Worm (Caenorhabditis elegans) whole organism, young adult: Measurements from ENCODE around the gene mtp-18.

Experiments
- B0336.3 ChIP-seq: fragments of 200-800 bp; sonication (Bioruptor generic); IDR thresholded peaks from 2 replicates; pipeline ENCODE4 v1.3.6; 2022; ENCODE audit warnings: missing genetic modification characterization, missing compliant biosample characterization
- C06A6.2 ChIP-seq: fragments of 200-800 bp; sonication (Bioruptor generic); conservative IDR thresholded peaks from 2 replicates; pipeline ENCODE4 v1.3.6; 2022; ENCODE audit warnings: missing genetic modification characterization, missing compliant biosample characterization
- F37B4.10 ChIP-seq: fragments of 200-800 bp; sonication (Bioruptor generic); IDR thresholded peaks from 2 replicates; pipeline ENCODE4 v1.3.6; 2022; ENCODE audit warnings: missing genetic modification characterization, missing compliant biosample characterization
- F49E8.2 ChIP-seq: sonication (generic microtip); optimal IDR thresholded peaks from 3 replicates; lab custom pipeline; 2017; ENCODE audit warnings: missing genetic modification characterization, mild to moderate bottlenecking, missing compliant biosample characterization, antibody characterized with exemption, moderate library complexity; ENCODE audit not compliant: insufficient read depth
- F52B5.7 ChIP-seq: sonication (generic microtip); optimal IDR thresholded peaks from 2 replicates; lab custom pipeline; 2016; ENCODE audit warnings: mild to moderate bottlenecking, missing genetic modification characterization, missing compliant biosample characterization
- F57C9.4 ChIP-seq: sonication (generic microtip); optimal IDR thresholded peaks from 2 replicates; lab custom pipeline; 2017; ENCODE audit warnings: mild to moderate bottlenecking, missing genetic modification characterization, missing compliant biosample characterization
- Y53G8AR.9 ChIP-seq: fragments of 200-800 bp; sonication (Bioruptor generic); conservative IDR thresholded peaks from 2 replicates; pipeline ENCODE4 v1.3.6; 2022; ENCODE audit warnings: missing genetic modification reagents, missing genetic modification characterization, missing compliant biosample characterization
- Y56A3A.18 ChIP-seq: fragments of 200-800 bp; sonication (Bioruptor generic); IDR thresholded peaks from 2 replicates; pipeline ENCODE4 v1.3.6; 2022; ENCODE audit warnings: missing genetic modification reagents, missing genetic modification characterization, missing compliant biosample characterization
- Y79H2A.3 ChIP-seq: fragments of 200-800 bp; sonication (Bioruptor generic); conservative IDR thresholded peaks from 2 replicates; pipeline ENCODE4 v1.3.6; 2022; ENCODE audit warnings: missing genetic modification reagents, missing genetic modification characterization, missing compliant biosample characterization
- Y95B8A.8 ChIP-seq: fragments of 200-800 bp; sonication (Bioruptor generic); IDR thresholded peaks from 2 replicates; pipeline ENCODE4 v1.3.6; 2022; ENCODE audit warnings: missing genetic modification reagents, missing genetic modification characterization, missing compliant biosample characterization
- akir-1 ChIP-seq: fragments of 200-800 bp; sonication (Bioruptor generic); optimal IDR thresholded peaks from 2 replicates; lab custom pipeline; 2018; ENCODE audit warnings: mild to moderate bottlenecking, missing genetic modification characterization, moderate library complexity, missing compliant biosample characterization
- ama-1 ChIP-seq, 3 experiments: fragments of 150-350 bp in 1 of 3; sonication (generic microtip) in 2 of 3; optimal IDR thresholded peaks; 2 replicates each; lab custom pipeline; 2014 to 2018; ENCODE audit warnings: missing biosample characterization in 2 of 3, missing genetic modification characterization in 2 of 3, missing genetic modification reagents in 2 of 3
- aptf-2 ChIP-seq: fragments of 200-800 bp; sonication (Bioruptor generic); conservative IDR thresholded peaks from 2 replicates; pipeline ENCODE4 v1.3.6; 2022; ENCODE audit warnings: missing genetic modification reagents, missing genetic modification characterization, missing compliant biosample characterization
- bed-2 ChIP-seq: fragments of 200-800 bp; sonication (Bioruptor generic); IDR thresholded peaks from 2 replicates; pipeline ENCODE4 v1.3.6; 2022; ENCODE audit warnings: missing genetic modification reagents, missing genetic modification characterization, missing compliant biosample characterization
- cebp-2 ChIP-seq: fragments of 200-800 bp; sonication (Bioruptor generic); IDR thresholded peaks from 2 replicates; pipeline ENCODE4 v1.3.6; 2022; ENCODE audit warnings: missing genetic modification characterization, missing compliant biosample characterization
- ceh-100 ChIP-seq: fragments of 200-800 bp; sonication (Bioruptor generic); IDR thresholded peaks from 2 replicates; pipeline ENCODE4 v1.3.6; 2022; ENCODE audit warnings: missing genetic modification reagents, missing genetic modification characterization, missing compliant biosample characterization
- ceh-91 ChIP-seq: fragments of 200-800 bp; sonication (Bioruptor generic); IDR thresholded peaks from 2 replicates; pipeline ENCODE4 v1.3.6; 2022; ENCODE audit warnings: missing genetic modification reagents, missing genetic modification characterization, missing compliant biosample characterization
- chd-7 ChIP-seq: sonication (generic microtip); optimal IDR thresholded peaks from 2 replicates; lab custom pipeline; 2016; ENCODE audit warnings: mild to moderate bottlenecking, missing genetic modification characterization, moderate library complexity, missing compliant biosample characterization
- dpff-1 ChIP-seq: sonication (generic microtip); optimal IDR thresholded peaks from 2 replicates; lab custom pipeline; 2017; ENCODE audit warnings: mild to moderate bottlenecking, missing genetic modification characterization, missing compliant biosample characterization
- egl-18 ChIP-seq: fragments of 200-800 bp; sonication (Bioruptor generic); IDR thresholded peaks from 2 replicates; pipeline ENCODE4 v1.3.6; 2022; ENCODE audit warnings: missing genetic modification reagents, missing genetic modification characterization, missing compliant biosample characterization
- fkh-3 ChIP-seq: sonication (generic microtip); optimal IDR thresholded peaks from 2 replicates; lab custom pipeline; 2016; ENCODE audit warnings: mild to moderate bottlenecking, missing genetic modification characterization, missing compliant biosample characterization
- gei-17 ChIP-seq: fragments of 200-800 bp; sonication (Bioruptor generic); optimal IDR thresholded peaks from 2 replicates; lab custom pipeline; 2018; ENCODE audit warnings: mild to moderate bottlenecking, missing genetic modification characterization, missing compliant biosample characterization
- hlh-26 ChIP-seq: fragments of 200-800 bp; sonication (Bioruptor generic); conservative IDR thresholded peaks from 2 replicates; pipeline ENCODE4 v1.3.6; 2022; ENCODE audit warnings: missing genetic modification reagents, missing genetic modification characterization, missing compliant biosample characterization
- hrde-1 ChIP-seq: sonication (generic microtip); optimal IDR thresholded peaks from 2 replicates; lab custom pipeline; 2016; ENCODE audit warnings: missing genetic modification characterization, mild to moderate bottlenecking, missing compliant biosample characterization, moderate library complexity, missing genotype, missing genetic modification reagents, borderline replicate concordance
- hsf-1 ChIP-seq: fragments of 200-800 bp; sonication (Bioruptor generic); IDR thresholded peaks from 2 replicates; pipeline ENCODE4 v1.3.6; 2022; ENCODE audit warnings: missing genetic modification reagents, missing genetic modification characterization, missing compliant biosample characterization
- lsl-1 ChIP-seq: fragments of 200-800 bp; sonication (Bioruptor generic); optimal IDR thresholded peaks from 2 replicates; lab custom pipeline; 2018; ENCODE audit warnings: mild to moderate bottlenecking, missing genetic modification characterization, moderate library complexity, missing compliant biosample characterization
- lsy-27 ChIP-seq: sonication (generic microtip); optimal IDR thresholded peaks from 2 replicates; lab custom pipeline; 2017; ENCODE audit warnings: missing genetic modification characterization, mild to moderate bottlenecking, missing compliant biosample characterization, antibody characterized with exemption, missing genotype, borderline replicate concordance; ENCODE audit not compliant: insufficient read depth
- madf-6 ChIP-seq: fragments of 200-800 bp; sonication (Bioruptor generic); IDR thresholded peaks from 2 replicates; pipeline ENCODE4 v1.3.6; 2022; ENCODE audit warnings: missing genetic modification reagents, missing genetic modification characterization, missing compliant biosample characterization
- madf-8 ChIP-seq: fragments of 200-800 bp; sonication (Bioruptor generic); conservative IDR thresholded peaks from 2 replicates; pipeline ENCODE4 v1.3.6; 2022; ENCODE audit warnings: missing genetic modification reagents, missing genetic modification characterization, missing compliant biosample characterization
- mcd-1 ChIP-seq: fragments of 200-800 bp; sonication (Bioruptor generic); IDR thresholded peaks from 2 replicates; pipeline ENCODE4 v1.3.6; 2022; ENCODE audit warnings: missing genetic modification reagents, missing genetic modification characterization, missing compliant biosample characterization
- nfya-2 ChIP-seq: fragments of 200-800 bp; sonication (Bioruptor generic); IDR thresholded peaks from 2 replicates; pipeline ENCODE4 v1.3.6; 2022; ENCODE audit warnings: missing genetic modification reagents, missing genetic modification characterization, missing compliant biosample characterization
- nfyb-1 ChIP-seq: fragments of 200-800 bp; sonication (Bioruptor generic); IDR thresholded peaks from 2 replicates; pipeline ENCODE4 v1.3.6; 2022; ENCODE audit warnings: missing genetic modification reagents, missing genetic modification characterization, missing compliant biosample characterization
- nhr-27 ChIP-seq: fragments of 200-800 bp; sonication (Bioruptor generic); optimal IDR thresholded peaks from 2 replicates; lab custom pipeline; 2018; ENCODE audit warnings: mild to moderate bottlenecking, missing genetic modification characterization, moderate library complexity, missing compliant biosample characterization
- nhr-80 ChIP-seq: sonication (generic microtip); optimal IDR thresholded peaks from 2 replicates; lab custom pipeline; 2016; ENCODE audit warnings: missing genetic modification characterization, missing compliant biosample characterization
- nhr-90 ChIP-seq: sonication (generic microtip); optimal IDR thresholded peaks from 2 replicates; lab custom pipeline; 2016; ENCODE audit warnings: missing genotype, mild to moderate bottlenecking, missing genetic modification characterization, missing compliant biosample characterization
- repo-1 ChIP-seq: sonication (generic microtip); optimal IDR thresholded peaks from 2 replicates; lab custom pipeline; 2017; ENCODE audit warnings: mild to moderate bottlenecking, missing genetic modification characterization, missing compliant biosample characterization
- sea-2 ChIP-seq: fragments of 200-800 bp; sonication (Bioruptor generic); IDR thresholded peaks from 2 replicates; pipeline ENCODE4 v1.3.6; 2022; ENCODE audit warnings: missing genetic modification characterization, missing compliant biosample characterization
- snpc-1.1 ChIP-seq: sonication (generic microtip); optimal IDR thresholded peaks from 2 replicates; lab custom pipeline; 2017; ENCODE audit warnings: missing genetic modification characterization, mild to moderate bottlenecking, missing compliant biosample characterization, antibody characterized with exemption, moderate library complexity, missing genotype, missing genetic modification reagents; ENCODE audit not compliant: insufficient read depth
- tbp1 ChIP-seq: fragments of 200-800 bp; sonication (Bioruptor generic); optimal IDR thresholded peaks from 2 replicates; lab custom pipeline; 2018; ENCODE audit warnings: mild to moderate bottlenecking, missing genetic modification characterization, missing compliant biosample characterization
- ztf-22 ChIP-seq: fragments of 200-800 bp; sonication (Bioruptor generic); optimal IDR thresholded peaks from 2 replicates; lab custom pipeline; 2018; ENCODE audit warnings: mild to moderate bottlenecking, missing genetic modification characterization, moderate library complexity, missing compliant biosample characterization
- ztf-26 ChIP-seq: sonication (generic microtip); optimal IDR thresholded peaks from 2 replicates; lab custom pipeline; 2017; ENCODE audit warnings: missing genetic modification characterization, missing compliant biosample characterization
- ztf-3 ChIP-seq: fragments of 200-800 bp; sonication (Bioruptor generic); optimal IDR thresholded peaks from 2 replicates; lab custom pipeline; 2018; ENCODE audit warnings: mild to moderate bottlenecking, missing genetic modification characterization, missing compliant biosample characterization

mtp-18 gene

ce11 chrX:6251947-6252617, 45.9 kb upstream of the mtp-18 start (continued):
- TF ChIP-seq snpc-1.1 (tag; lab: Kevin White, UChicago) (no peak), F52B5.7 (peak; percentile 34), bed-2 (GFP tag; lab: Robert Waterston, UW) (no peak), F57C9.4 (peak; percentile 26), nfya-2 (GFP tag; lab: Robert Waterston, UW) (no peak), fkh-3 (tag; lab: Kevin White, UChicago) (no peak), ztf-3 (peak; percentile 9), Y95B8A.8 (GFP tag; lab: Robert Waterston, UW) (0 out of 2 replicates have a peak, but pooled peaks have one; percentile 47), mcd-1 (peak; percentile 33), nfyb-1 (GFP tag; lab: Robert Waterston, UW) (0 out of 2 replicates have a peak, but pooled peaks have one; percentile 61), tbp1 (peak; percentile 53), hlh-26 (no peak), nhr-27 (tag; lab: Kevin White, UChicago) (no peak), hrde-1 (no peak), egl-18 (GFP tag; lab: Robert Waterston, UW) (no peak), Y53G8AR.9 (0 out of 2 replicates have a peak, but pooled peaks have one; percentile 52), nhr-80 (tag; lab: Kevin White, UChicago) (peak; percentile 3), repo-1 (peak; percentile 27), ztf-26 (tag; lab: Kevin White, UChicago) (peak; percentile 54), C06A6.2 (GFP tag; lab: Robert Waterston, UW) (0 out of 2 replicates have a peak, but pooled peaks have one; percentile 11), Y56A3A.18 (GFP tag; lab: Robert Waterston, UW) (0 out of 2 replicates have a peak, but pooled peaks have one; percentile 41), madf-6 (GFP tag; lab: Robert Waterston, UW) (no peak), cebp-2 (GFP tag; lab: Robert Waterston, UW) (0 out of 2 replicates have a peak, but pooled peaks have one; percentile 13), gei-17 (GFP tag; lab: Kevin White, UChicago) (peak; percentile 66), ztf-22 (GFP tag; lab: Kevin White, UChicago) (peak; percentile 26), ama-1 (optimal IDR thresholded peaks at IDR 0.05; lab: Kevin White, UChicago) (peak; percentile 98), ama-1 (GFP tag; optimal IDR thresholded peaks at IDR 0.05; lab: Kevin White, UChicago) (peak in 1 of 2 experiments; percentile 34)
- TF ChIP-seq, all 124 proteins: peak for 33

ce11 chrX:6251321-6251720, 45.1 kb upstream of the mtp-18 start:
- TF ChIP-seq nfyb-1 (GFP tag; lab: Robert Waterston, UW) (no peak), F49E8.2 (no peak), Y53G8AR.9 (no peak), aptf-2 (GFP tag; lab: Robert Waterston, UW) (no peak), akir-1 (GFP tag; lab: Kevin White, UChicago) (no peak), lsy-27 (tag; lab: Kevin White, UChicago) (no peak), ceh-100 (GFP tag; lab: Robert Waterston, UW) (no peak), F37B4.10 (GFP tag; lab: Robert Waterston, UW) (no peak), mcd-1 (no peak), lsl-1 (GFP tag; lab: Kevin White, UChicago) (no peak), chd-7 (tag; lab: Kevin White, UChicago) (no peak), nhr-90 (tag; lab: Kevin White, UChicago) (no peak), ceh-91 (GFP tag; lab: Robert Waterston, UW) (no peak), madf-8 (GFP tag; lab: Robert Waterston, UW) (no peak), B0336.3 (GFP tag; lab: Robert Waterston, UW) (no peak), sea-2 (GFP tag; lab: Robert Waterston, UW) (no peak), Y79H2A.3 (GFP tag; lab: Robert Waterston, UW) (no peak), dpff-1 (tag; lab: Kevin White, UChicago) (no peak), hsf-1 (no peak)
- TF ChIP-seq, all 124 proteins: peak for 0
